Worm (Caenorhabditis elegans): ENCODE results near the gene egas-4.

The egas-4 gene

DNA sequence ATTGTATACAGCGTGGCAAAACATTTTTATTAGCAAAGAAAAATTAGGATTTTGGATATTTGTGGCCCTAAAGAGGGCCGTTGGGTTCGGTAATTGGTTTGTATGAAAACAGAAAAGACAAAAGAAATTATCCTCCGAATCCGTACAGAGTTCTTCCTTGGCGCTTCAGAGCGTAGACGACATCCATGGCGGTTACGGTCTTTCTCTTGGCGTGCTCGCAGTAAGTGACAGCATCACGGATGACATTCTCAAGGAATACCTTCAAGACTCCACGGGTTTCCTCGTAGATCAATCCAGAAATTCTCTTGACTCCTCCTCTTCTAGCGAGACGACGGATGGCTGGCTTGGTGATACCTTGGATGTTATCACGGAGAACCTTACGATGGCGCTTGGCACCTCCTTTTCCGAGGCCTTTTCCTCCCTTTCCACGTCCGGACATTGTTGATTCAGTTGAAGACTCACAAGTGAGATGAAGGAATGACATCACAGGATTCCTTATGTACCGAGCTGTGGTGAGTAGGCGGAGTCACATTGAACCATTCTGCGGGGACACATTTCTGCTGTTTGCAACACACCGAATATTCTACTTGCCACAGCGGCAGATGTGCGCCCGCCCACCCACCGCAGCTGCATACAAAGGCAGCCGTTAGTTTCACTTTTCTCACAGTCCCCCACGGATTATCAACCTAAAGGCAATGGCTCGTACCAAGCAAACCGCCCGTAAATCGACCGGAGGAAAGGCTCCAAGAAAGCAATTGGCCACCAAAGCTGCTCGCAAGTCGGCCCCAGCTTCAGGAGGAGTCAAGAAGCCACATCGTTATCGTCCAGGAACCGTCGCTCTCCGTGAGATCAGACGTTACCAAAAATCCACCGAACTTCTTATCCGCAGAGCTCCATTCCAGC, 9.8 kb downstream of the egas-4 start, which contains the start of the genes his-60 and his-59 (continued):
- TF ChIP-seq skn-1 (tag; optimal IDR thresholded peaks at IDR 0.05) (no peak), hlh-17 (GFP tag; optimal IDR thresholded peaks at IDR 0.05; ENCODE audit: borderline replicate concordance) (no peak), aly-2 (tag; optimal IDR thresholded peaks at IDR 0.05) (no peak), egl-13 (tag; optimal IDR thresholded peaks at IDR 0.05) (no peak), rnt-1 (tag; optimal IDR thresholded peaks at IDR 0.05) (peak; percentile 31), lin-35 (GFP tag; optimal IDR thresholded peaks at IDR 0.05) (no peak), ama-1 (optimal IDR thresholded peaks at IDR 0.05) (no peak), lir-3 (tag; optimal IDR thresholded peaks at IDR 0.05; ENCODE audit: poor library complexity) (no peak), hpl-2 (GFP tag; optimal IDR thresholded peaks at IDR 0.05) (no peak)

- no peak for TF ChIP-seq nhr-84 (tag; optimal IDR thresholded peaks at IDR 0.05)
- TF ChIP-seq hlh-17 (GFP tag; optimal IDR thresholded peaks at IDR 0.05; ENCODE audit: borderline replicate concordance) = no peak
- no peak for TF ChIP-seq lin-13 (GFP tag; optimal IDR thresholded peaks at IDR 0.05)
- peak; percentile 91 for TF ChIP-seq lin-14 (GFP tag; optimal IDR thresholded peaks at IDR 0.05)
- TF ChIP-seq elt-2 (tag; optimal IDR thresholded peaks at IDR 0.05) = no peak
- no peak for TF ChIP-seq dsc-1 (tag; optimal IDR thresholded peaks at IDR 0.05)
- TF ChIP-seq fkh-8 (tag; optimal IDR thresholded peaks at IDR 0.05) = peak; percentile 15
- TF ChIP-seq ceh-82 (tag; optimal IDR thresholded peaks at IDR 0.05) = peak in 2 of 3 experiments; percentile 23 to 42
- TF ChIP-seq ztf-4 (tag; optimal IDR thresholded peaks at IDR 0.05) = peak; percentile 28
- TF ChIP-seq blmp-1 (tag; optimal IDR thresholded peaks at IDR 0.05) = no peak
- no peak for TF ChIP-seq C34B4.2 (tag; optimal IDR thresholded peaks at IDR 0.05)
- TF ChIP-seq efl-3 (GFP tag; optimal IDR thresholded peaks at IDR 0.05) = peak; percentile 13
- no peak for TF ChIP-seq ces-1 (GFP tag; optimal IDR thresholded peaks at IDR 0.05)
- peak; percentile 80 for TF ChIP-seq unc-86 (tag; optimal IDR thresholded peaks at IDR 0.05)
- no peak for TF ChIP-seq pax-3 (tag; optimal IDR thresholded peaks at IDR 0.05)
- TF ChIP-seq nhr-19 (GFP tag; conservative IDR thresholded peaks at IDR 0.05) = no peak; the same call in 1 of the 2 replicates
- TF ChIP-seq fos-1 (tag; optimal IDR thresholded peaks at IDR 0.05) = no peak
- peak; percentile 54 for TF ChIP-seq mep-1 (tag; optimal IDR thresholded peaks at IDR 0.05)
- TF ChIP-seq isw-1 (GFP tag; IDR thresholded peaks at IDR 0.05) = peak; percentile 38; the same call in 1 of the 2 replicates
- no peak for TF ChIP-seq pqm-1 (tag; optimal IDR thresholded peaks at IDR 0.05)
- TF ChIP-seq nhr-20 (tag; optimal IDR thresholded peaks at IDR 0.05) = peak; percentile 37
- no peak for TF ChIP-seq ets-5 (GFP tag; IDR thresholded peaks at IDR 0.05)
- no peak for TF ChIP-seq lin-15B (tag; optimal IDR thresholded peaks at IDR 0.05)
- TF ChIP-seq F16B12.6 (tag; optimal IDR thresholded peaks at IDR 0.05) = no peak
- TF ChIP-seq unc-62 (GFP tag; optimal IDR thresholded peaks at IDR 0.05) = no peak
- TF ChIP-seq swsn-7 (tag; optimal IDR thresholded peaks at IDR 0.05) = peak; percentile 82
- TF ChIP-seq nhr-71 (tag; optimal IDR thresholded peaks at IDR 0.05) = peak; percentile 67
- TF ChIP-seq dpl-1 (GFP tag; optimal IDR thresholded peaks at IDR 0.05) = peak in 2 of 3 experiments; percentile 27 to 45
- no peak for TF ChIP-seq nhr-237 (tag; optimal IDR thresholded peaks at IDR 0.05)
- no peak for TF ChIP-seq unc-30 (tag; optimal IDR thresholded peaks at IDR 0.05)
- peak in 1 of 2 experiments; percentile 20 for TF ChIP-seq lin-35 (GFP tag; optimal IDR thresholded peaks at IDR 0.05)
- no peak for TF ChIP-seq egl-27 (tag; optimal IDR thresholded peaks at IDR 0.05)
- TF ChIP-seq hpl-2 (GFP tag; optimal IDR thresholded peaks at IDR 0.05) = no peak
- TF ChIP-seq xbp-1 (tag; optimal IDR thresholded peaks at IDR 0.05) = peak; percentile 36
- TF ChIP-seq unc-98 (GFP tag; IDR thresholded peaks at IDR 0.05) = no peak
- TF ChIP-seq nhr-77 (tag; optimal IDR thresholded peaks at IDR 0.05) = no peak
- no peak for TF ChIP-seq pag-3 (tag; optimal IDR thresholded peaks at IDR 0.05; ENCODE audit: borderline replicate concordance, insufficient read depth)
- TF ChIP-seq nhr-76 (tag; optimal IDR thresholded peaks at IDR 0.05) = no peak
- TF ChIP-seq aly-2 (tag; optimal IDR thresholded peaks at IDR 0.05) = no peak
- no peak for TF ChIP-seq alr-1 (tag; optimal IDR thresholded peaks at IDR 0.05; ENCODE audit: borderline replicate concordance)
- TF ChIP-seq ceh-90 (tag; optimal IDR thresholded peaks at IDR 0.05) = no peak
- TF ChIP-seq ceh-88 (GFP tag; IDR thresholded peaks at IDR 0.05) = no peak
Observed at ce11 chrIV:7486201-7486947, 11.3 kb downstream of the egas-4 start, which contains the start of the genes his-61 and his-62. TSS of gene his-61 (minus strand) at chrIV:7486217. TSS of gene his-62 (plus strand) at chrIV:7486545.
